Fruit fly (Drosophila melanogaster) whole organism, adult: Measurements from ENCODE around the gene pira.

ENCODE experiments used
- CG12768 ChIP-seq: fragments of 200-800 bp; sonication (Bioruptor generic); optimal IDR thresholded peaks from 2 replicates; lab custom pipeline; 2017; ENCODE audit warnings: missing biosample characterization, missing genetic modification characterization, mild to moderate bottlenecking, moderate library complexity, missing genetic modification reagents
- CG14711 ChIP-seq: fragments of 200-800 bp; sonication (Bioruptor generic); optimal IDR thresholded peaks from 2 replicates; lab custom pipeline; 2018; ENCODE audit warnings: missing biosample characterization, mild to moderate bottlenecking, missing genetic modification characterization, moderate library complexity
- CG1620 ChIP-seq: fragments of 200-800 bp; sonication (Bioruptor generic); optimal IDR thresholded peaks from 2 replicates; lab custom pipeline; 2016; ENCODE audit warnings: missing biosample characterization, missing genetic modification characterization
- CG33017 ChIP-seq: fragments of 200-800 bp; sonication (Bioruptor generic); optimal IDR thresholded peaks from 2 replicates; lab custom pipeline; 2018; ENCODE audit warnings: missing biosample characterization, mild to moderate bottlenecking, missing genetic modification characterization, moderate library complexity
- CG5204 ChIP-seq: fragments of 200-800 bp; sonication (Bioruptor generic); optimal IDR thresholded peaks from 2 replicates; lab custom pipeline; 2016; ENCODE audit warnings: missing biosample characterization, missing genetic modification characterization
- CG7045 ChIP-seq: fragments of 200-800 bp; sonication (Bioruptor generic); optimal IDR thresholded peaks from 2 replicates; lab custom pipeline; 2017; ENCODE audit warnings: missing biosample characterization, mild to moderate bottlenecking, missing genetic modification characterization
- CG7101 ChIP-seq: fragments of 200-800 bp; sonication (Bioruptor generic); optimal IDR thresholded peaks from 2 replicates; lab custom pipeline; 2018; ENCODE audit warnings: missing biosample characterization, mild to moderate bottlenecking, missing genetic modification characterization, moderate library complexity
- Clk ChIP-seq: fragments of 200-800 bp; sonication (Bioruptor generic); optimal IDR thresholded peaks from 2 replicates; lab custom pipeline; 2017; ENCODE audit warnings: missing biosample characterization, missing genetic modification characterization
- Crg-1 ChIP-seq: fragments of 200-800 bp; sonication (Bioruptor generic); optimal IDR thresholded peaks from 2 replicates; lab custom pipeline; 2016; ENCODE audit warnings: missing biosample characterization, missing genetic modification characterization
- Hr96 ChIP-seq: fragments of 200-800 bp; sonication (Bioruptor generic); optimal IDR thresholded peaks from 2 replicates; lab custom pipeline; 2016; ENCODE audit warnings: missing biosample characterization, missing genetic modification characterization
- Mnt ChIP-seq: fragments of 200-800 bp; sonication (Bioruptor generic); optimal IDR thresholded peaks from 2 replicates; lab custom pipeline; 2016; ENCODE audit warnings: missing biosample characterization, mild to moderate bottlenecking, missing genetic modification characterization
- bab1 ChIP-seq: fragments of 200-800 bp; sonication (Bioruptor generic); optimal IDR thresholded peaks from 3 replicates; lab custom pipeline; 2019; ENCODE audit warnings: missing biosample characterization, mild to moderate bottlenecking, missing genetic modification characterization, moderate library complexity
- cic ChIP-seq: fragments of 200-800 bp; sonication (Bioruptor generic); optimal IDR thresholded peaks from 2 replicates; lab custom pipeline; 2017; ENCODE audit warnings: missing biosample characterization, mild to moderate bottlenecking, missing genetic modification characterization, moderate library complexity
- cnc ChIP-seq, 2 experiments: fragments of >200 bp; optimal IDR thresholded peaks; 2 replicates each; lab custom pipeline; 2017
- kay ChIP-seq: fragments of 200-800 bp; sonication (Bioruptor generic); peaks from one replicate; lab custom pipeline; 2016; ENCODE audit warnings: missing biosample characterization, missing genetic modification characterization, borderline replicate concordance
- ovo ChIP-seq: fragments of 200-800 bp; sonication (Bioruptor generic); optimal IDR thresholded peaks from 2 replicates; lab custom pipeline; 2016; ENCODE audit warnings: missing biosample characterization, missing genetic modification characterization
- pad ChIP-seq: fragments of 200-800 bp; sonication (Bioruptor generic); optimal IDR thresholded peaks from 3 replicates; lab custom pipeline; 2017; ENCODE audit warnings: missing biosample characterization, missing genetic modification characterization, mild to moderate bottlenecking, moderate library complexity, missing genetic modification reagents
- tj ChIP-seq: fragments of 200-800 bp; sonication (Bioruptor generic); optimal IDR thresholded peaks from 3 replicates; lab custom pipeline; 2017; ENCODE audit warnings: missing biosample characterization, mild to moderate bottlenecking, missing genetic modification characterization, moderate library complexity
- toe ChIP-seq: fragments of 200-800 bp; sonication (Bioruptor generic); optimal IDR thresholded peaks from 2 replicates; lab custom pipeline; 2016; ENCODE audit warnings: missing biosample characterization, missing genetic modification characterization

pira gene

dm6 chrX:12765736-12766135, 2.3 kb upstream of the pira start:
- no peak for TF ChIP-seq Hr96
- TF ChIP-seq CG14711 (tag; lab: Kevin White, UChicago): peak; percentile 68
- TF ChIP-seq Clk (GFP tag; lab: Kevin White, UChicago): no peak
- peak; percentile 52 for TF ChIP-seq CG7101 (tag; lab: Kevin White, UChicago)
- no peak for TF ChIP-seq CG5204 (GFP tag; lab: Kevin White, UChicago)
- no peak for TF ChIP-seq Mnt (GFP tag; lab: Kevin White, UChicago)
- TF ChIP-seq kay (GFP tag; lab: Kevin White, UChicago): peak; percentile 38
- peak; percentile 54 for TF ChIP-seq CG33017
- TF ChIP-seq cic (GFP tag; lab: Kevin White, UChicago): no peak
- TF ChIP-seq pad (GFP tag; lab: Kevin White, UChicago): peak; percentile 84

- TF ChIP-seq CG5204 (GFP tag; lab: Kevin White, UChicago) (no peak), ovo (peak; percentile 29), Crg-1 (no peak), CG1620 (GFP tag; lab: Kevin White, UChicago) (no peak), pad (GFP tag; lab: Kevin White, UChicago) (no peak)
These were observed 1.7 kb upstream of the pira start, which contains the start of gene Agpat1 for dm6 chrX:12765076-12765475. Gene Agpat1 (plus strand): TSS chrX:12765266.

- TF ChIP-seq kay (GFP tag; lab: Kevin White, UChicago) (no peak), ovo (no peak), tj (GFP tag; lab: Kevin White, UChicago) (no peak), CG14711 (tag; lab: Kevin White, UChicago) (no peak), pad (GFP tag; lab: Kevin White, UChicago) (no peak), bab1 (GFP tag; lab: Kevin White, UChicago) (no peak), CG1620 (GFP tag; lab: Kevin White, UChicago) (no peak), Crg-1 (no peak), Clk (GFP tag; lab: Kevin White, UChicago) (no peak), CG7045 (no peak), Mnt (GFP tag; lab: Kevin White, UChicago) (no peak), CG12768 (GFP tag; lab: Kevin White, UChicago) (no peak), toe (no peak), CG5204 (GFP tag; lab: Kevin White, UChicago) (no peak), CG33017 (no peak)
These were observed 1.2 kb upstream of the pira start for dm6 chrX:12764640-12765039.

dm6 chrX:12763904-12764303, 493 bp upstream of the pira start:
- TF ChIP-seq tj (GFP tag; lab: Kevin White, UChicago) (peak; percentile 24), kay (GFP tag; lab: Kevin White, UChicago) (peak; percentile 78)

dm6 chrX:12760466-12761133, 2.8 kb downstream of the pira start, which contains the start of gene Paics:
Gene Paics (minus strand): TSS chrX:12760617.
- TF ChIP-seq cic (GFP tag; lab: Kevin White, UChicago): no peak
- peak; percentile 0 for TF ChIP-seq CG14711 (tag; lab: Kevin White, UChicago)
- no peak for TF ChIP-seq CG7045
- TF ChIP-seq bab1 (GFP tag; lab: Kevin White, UChicago): peak; percentile 4
- TF ChIP-seq Mnt (GFP tag; lab: Kevin White, UChicago): peak; percentile 16
- no peak for TF ChIP-seq cnc (optimal IDR thresholded peaks at IDR 0.05; lab: Kevin White, UChicago)

- TF ChIP-seq Crg-1 (no peak), CG7045 (no peak), Mnt (GFP tag; lab: Kevin White, UChicago) (no peak), ovo (no peak), cnc (optimal IDR thresholded peaks at IDR 0.05; lab: Kevin White, UChicago) (no peak), CG12768 (GFP tag; lab: Kevin White, UChicago) (no peak), Clk (GFP tag; lab: Kevin White, UChicago) (no peak), toe (no peak), CG7101 (tag; lab: Kevin White, UChicago) (no peak), Hr96 (no peak), pad (GFP tag; lab: Kevin White, UChicago) (no peak)
These were observed 4.2 kb downstream of the pira start for dm6 chrX:12759162-12759561.

dm6 chrX:12757075-12757474, 6.3 kb downstream of the pira start:
- TF ChIP-seq kay (GFP tag; lab: Kevin White, UChicago): peak; percentile 80
- no peak for TF ChIP-seq tj (GFP tag; lab: Kevin White, UChicago)
- TF ChIP-seq Hr96: no peak
- no peak for TF ChIP-seq CG1620 (GFP tag; lab: Kevin White, UChicago)
- TF ChIP-seq CG5204 (GFP tag; lab: Kevin White, UChicago): no peak
- no peak for TF ChIP-seq cnc (optimal IDR thresholded peaks at IDR 0.05; lab: Kevin White, UChicago)
- no peak for TF ChIP-seq CG7045
- TF ChIP-seq Crg-1: no peak
- TF ChIP-seq toe: no peak
- no peak for TF ChIP-seq Mnt (GFP tag; lab: Kevin White, UChicago)
- no peak for TF ChIP-seq CG12768 (GFP tag; lab: Kevin White, UChicago)
- no peak for TF ChIP-seq CG7101 (tag; lab: Kevin White, UChicago)
- no peak for TF ChIP-seq CG33017
- peak; percentile 1 for TF ChIP-seq bab1 (GFP tag; lab: Kevin White, UChicago)
- no peak for TF ChIP-seq cic (GFP tag; lab: Kevin White, UChicago)
